Worm (Caenorhabditis elegans) whole organism, L4 larva: ENCODE measurements around the gene T16A9.5.

Source experiments
- D1046.2 ChIP-seq: fragments of 200-800 bp; sonication (Bioruptor generic); IDR thresholded peaks from 2 replicates; pipeline ENCODE4 v1.3.6; 2022; ENCODE audit warnings: missing genetic modification characterization, missing compliant biosample characterization
- F49E8.2 ChIP-seq: sonication (generic microtip); optimal IDR thresholded peaks from 2 replicates; lab custom pipeline; 2016; ENCODE audit warnings: missing compliant biosample characterization, mild to moderate bottlenecking, missing genetic modification characterization, borderline replicate concordance
- T20F7.1 ChIP-seq: fragments of 200-800 bp; sonication (Bioruptor generic); optimal IDR thresholded peaks from 2 replicates; lab custom pipeline; 2018; ENCODE audit warnings: mild to moderate bottlenecking, missing genetic modification characterization, missing compliant biosample characterization
- T26A8.4 ChIP-seq: fragments of 200-800 bp; sonication (Bioruptor generic); IDR thresholded peaks from 2 replicates; pipeline ENCODE4 v1.3.6; 2022; ENCODE audit warnings: missing genetic modification characterization, missing compliant biosample characterization
- Y48G9A.11 ChIP-seq: fragments of 200-800 bp; sonication (Bioruptor generic); IDR thresholded peaks from 2 replicates; pipeline ENCODE4 v1.3.6; 2022; ENCODE audit warnings: missing genetic modification reagents, missing genetic modification characterization, missing compliant biosample characterization
- Y5F2A.4 ChIP-seq: fragments of 200-800 bp; sonication (Bioruptor generic); optimal IDR thresholded peaks from 2 replicates; lab custom pipeline; 2018; ENCODE audit warnings: mild to moderate bottlenecking, missing genetic modification characterization, missing compliant biosample characterization
- aha-1 ChIP-seq: fragments of 150-350 bp; peaks from one replicate; lab custom pipeline; 2014; ENCODE audit warnings: missing biosample characterization, missing genetic modification characterization
- ama-1 ChIP-seq: fragments of 150-350 bp; optimal IDR thresholded peaks from 2 replicates; lab custom pipeline; 2014; ENCODE audit warnings: inconsistent platforms, mixed read lengths
- arid-1 ChIP-seq: fragments of 200-800 bp; sonication (Bioruptor generic); conservative IDR thresholded peaks from 2 replicates; pipeline ENCODE4 v1.3.6; 2022; ENCODE audit warnings: missing genetic modification reagents, missing genetic modification characterization, missing compliant biosample characterization
- ceh-44 ChIP-seq: fragments of 200-800 bp; sonication (Bioruptor generic); IDR thresholded peaks from 2 replicates; pipeline ENCODE4 v1.3.6; 2022; ENCODE audit warnings: missing genetic modification reagents, missing genetic modification characterization, missing compliant biosample characterization
- ces-1 ChIP-seq: fragments of 150-350 bp; sonication (generic microtip); optimal IDR thresholded peaks from 4 replicates; lab custom pipeline; 2014; ENCODE audit warnings: missing biosample characterization, missing genetic modification reagents, missing genetic modification characterization
- cey-2 ChIP-seq: sonication (generic microtip); optimal IDR thresholded peaks from 3 replicates; lab custom pipeline; 2017; ENCODE audit warnings: missing genetic modification characterization, mild to moderate bottlenecking, missing compliant biosample characterization, antibody characterized with exemption, borderline replicate concordance; ENCODE audit not compliant: insufficient read depth
- dmd-6 ChIP-seq: fragments of 200-800 bp; sonication (Bioruptor generic); IDR thresholded peaks from 2 replicates; pipeline ENCODE4 v1.3.6; 2022; ENCODE audit warnings: missing genetic modification reagents, missing genetic modification characterization, missing compliant biosample characterization
- dpl-1 ChIP-seq: fragments of 150-350 bp; optimal IDR thresholded peaks from 2 replicates; lab custom pipeline; 2014; ENCODE audit warnings: missing biosample characterization, missing genetic modification reagents, missing genetic modification characterization
- dve-1 ChIP-seq: sonication (generic microtip); optimal IDR thresholded peaks from 2 replicates; lab custom pipeline; 2017; ENCODE audit warnings: antibody characterized with exemption, mild to moderate bottlenecking, missing genetic modification characterization, missing compliant biosample characterization; ENCODE audit not compliant: insufficient read depth
- fkh-10 ChIP-seq: fragments of 150-350 bp; optimal IDR thresholded peaks from 2 replicates; lab custom pipeline; 2014; ENCODE audit warnings: missing biosample characterization, missing genetic modification reagents, missing genetic modification characterization
- hmg-1.1 ChIP-seq: fragments of 200-800 bp; sonication (Bioruptor generic); IDR thresholded peaks from 2 replicates; pipeline ENCODE4 v1.3.6; 2022; ENCODE audit warnings: missing genetic modification reagents, missing genetic modification characterization, missing compliant biosample characterization
- jun-1 ChIP-seq: fragments of 150-350 bp; optimal IDR thresholded peaks from 2 replicates; lab custom pipeline; 2014; ENCODE audit warnings: missing biosample characterization, missing genetic modification reagents, missing genetic modification characterization
- lim-7 ChIP-seq: fragments of 200-800 bp; sonication (Bioruptor generic); IDR thresholded peaks from 2 replicates; pipeline ENCODE4 v1.3.6; 2022; ENCODE audit warnings: missing genetic modification characterization, missing compliant biosample characterization
- lin-1 ChIP-seq: fragments of 200-800 bp; sonication (Bioruptor generic); IDR thresholded peaks from 2 replicates; pipeline ENCODE4 v1.3.6; 2022; ENCODE audit warnings: missing genetic modification reagents, missing genetic modification characterization, missing compliant biosample characterization
- lin-15B ChIP-seq: fragments of 150-350 bp; sonication (generic microtip); optimal IDR thresholded peaks from 3 replicates; lab custom pipeline; 2014; ENCODE audit warnings: missing biosample characterization, missing genetic modification characterization
- lin-29 ChIP-seq: fragments of 200-800 bp; sonication (Bioruptor generic); IDR thresholded peaks from 2 replicates; pipeline ENCODE4 v1.3.6; 2022; ENCODE audit warnings: missing genetic modification reagents, missing genetic modification characterization, missing compliant biosample characterization
- lin-38 ChIP-seq: fragments of 200-800 bp; sonication (Bioruptor generic); IDR thresholded peaks from 2 replicates; pipeline ENCODE4 v1.3.6; 2022; ENCODE audit warnings: missing genetic modification reagents, missing genetic modification characterization, missing compliant biosample characterization
- lsy-2 ChIP-seq, 2 experiments: fragments of 150-350 bp in 1 of 2; sonication (generic microtip) in 1 of 2; optimal IDR thresholded peaks; 2 replicates each; lab custom pipeline; 2014 to 2017; ENCODE audit warnings: missing biosample characterization in 2 of 2, missing genetic modification characterization in 2 of 2
- mes-2 ChIP-seq: sonication (generic microtip); optimal IDR thresholded peaks from 2 replicates; lab custom pipeline; 2016; ENCODE audit warnings: missing genotype, mild to moderate bottlenecking, missing genetic modification characterization, missing compliant biosample characterization; ENCODE audit not compliant: poor library complexity, severe bottlenecking
- mxl-2 ChIP-seq: fragments of 200-800 bp; sonication (Bioruptor generic); conservative IDR thresholded peaks from 2 replicates; pipeline ENCODE4 v1.3.6; 2022; ENCODE audit warnings: missing genetic modification reagents, missing genetic modification characterization, missing compliant biosample characterization
- mxl-3 ChIP-seq: fragments of 200-800 bp; sonication (Bioruptor generic); optimal IDR thresholded peaks from 2 replicates; lab custom pipeline; 2018; ENCODE audit warnings: mild to moderate bottlenecking, missing genetic modification characterization, missing compliant biosample characterization
- nhr-11 ChIP-seq: fragments of 150-350 bp; optimal IDR thresholded peaks from 2 replicates; lab custom pipeline; 2014; ENCODE audit warnings: missing biosample characterization, missing genetic modification characterization
- nhr-111 ChIP-seq: fragments of 200-800 bp; sonication (Bioruptor generic); optimal IDR thresholded peaks from 2 replicates; lab custom pipeline; 2018; ENCODE audit warnings: mild to moderate bottlenecking, missing genetic modification characterization, missing compliant biosample characterization
- nhr-237 ChIP-seq: sonication (generic microtip); optimal IDR thresholded peaks from 2 replicates; lab custom pipeline; 2017; ENCODE audit warnings: missing biosample characterization, missing genetic modification characterization
- nhr-28 ChIP-seq: fragments of 150-350 bp; optimal IDR thresholded peaks from 2 replicates; lab custom pipeline; 2014; ENCODE audit warnings: missing biosample characterization, missing genetic modification characterization
- nhr-77 ChIP-seq: fragments of 150-350 bp; optimal IDR thresholded peaks from 2 replicates; lab custom pipeline; 2014; ENCODE audit warnings: missing biosample characterization, missing genetic modification characterization
- pha-4 ChIP-seq, 2 experiments: fragments of 150-350 bp in 1 of 2; fragments of 200-800 bp in 1 of 2; sonication (Bioruptor generic) in 1 of 2; IDR thresholded peaks in 1 of 2; optimal IDR thresholded peaks in 1 of 2; 2 replicates each; pipeline versions ENCODE4 v1.3.6 to Lab custom; 2014 to 2022; ENCODE audit warnings: missing genetic modification characterization in 2 of 2, missing genetic modification reagents in 2 of 2, missing biosample characterization in 1 of 2, missing compliant biosample characterization in 1 of 2
- rbr-2 ChIP-seq: sonication (generic microtip); optimal IDR thresholded peaks from 2 replicates; lab custom pipeline; 2016; ENCODE audit warnings: missing genotype, missing genetic modification characterization, missing compliant biosample characterization
- unc-62 ChIP-seq, 3 experiments: fragments of 150-350 bp in 1 of 3; sonication (generic microtip); optimal IDR thresholded peaks in 2 of 3; peaks in 1 of 3; 1 replicate in 1 of 3; 2 replicates in 2 of 3; lab custom pipeline; 2014 to 2017; ENCODE audit warnings: missing biosample characterization in 3 of 3, missing genetic modification characterization in 3 of 3, missing genetic modification reagents in 3 of 3, missing genotype in 1 of 3

Gene T16A9.5

ce11 chrV:14187104-14187503 is 27.9 kb downstream of the T16A9.5 start:
- TF ChIP-seq F49E8.2 (tag; lab: Kevin White, UChicago) = no peak
- peak in 1 of 2 experiments; percentile 99 for TF ChIP-seq unc-62 (GFP tag; optimal IDR thresholded peaks at IDR 0.05 in 1 of 2; lab: Kevin White, UChicago)
- TF ChIP-seq unc-62 (tag; optimal IDR thresholded peaks at IDR 0.05; lab: Kevin White, UChicago) = no peak
- TF ChIP-seq lin-1 (GFP tag; lab: Robert Waterston, UW) = no peak

ce11 chrV:14185438-14185837 is 29.6 kb downstream of the T16A9.5 start, which contains the start of the genes trm-1 and ints-2:
TSS of gene trm-1 (minus strand) at chrV:14185612.
TSS of gene ints-2 (plus strand) at chrV:14185686.
- TF ChIP-seq dpl-1 (GFP tag; lab: Kevin White, UChicago) (peak; percentile 66), nhr-77 (tag; lab: Kevin White, UChicago) (peak; percentile 46), mxl-3 (no peak), cey-2 (tag; lab: Kevin White, UChicago) (no peak), mxl-2 (GFP tag; lab: Robert Waterston, UW) (no peak), fkh-10 (peak; percentile 28), lin-29 (GFP tag; lab: Robert Waterston, UW) (no peak), hmg-1.1 (GFP tag; lab: Robert Waterston, UW) (peak; percentile 38; the same call in 1 of the 2 replicates), D1046.2 (GFP tag; lab: Robert Waterston, UW) (no peak), lim-7 (no peak), dmd-6 (GFP tag; lab: Robert Waterston, UW) (peak; percentile 24; the same call in 1 of the 2 replicates), lin-15B (peak; percentile 83), ces-1 (GFP tag; lab: Kevin White, UChicago) (peak; percentile 5), nhr-11 (tag; lab: Kevin White, UChicago) (peak; percentile 8), ceh-44 (GFP tag; lab: Robert Waterston, UW) (no peak), rbr-2 (tag; lab: Kevin White, UChicago) (peak; percentile 53), nhr-28 (peak; percentile 28), dve-1 (peak; percentile 47), lin-38 (GFP tag; lab: Robert Waterston, UW) (peak; percentile 97), Y5F2A.4 (GFP tag; lab: Kevin White, UChicago) (no peak), ama-1 (lab: Kevin White, UChicago) (no peak), T20F7.1 (GFP tag; lab: Kevin White, UChicago) (peak; percentile 63), lsy-2 (tag; optimal IDR thresholded peaks at IDR 0.05; lab: Kevin White, UChicago) (peak in 1 of 2 experiments; percentile 77), arid-1 (GFP tag; lab: Robert Waterston, UW) (no peak), mes-2 (tag; lab: Kevin White, UChicago) (peak; percentile 85)

- TF ChIP-seq ces-1 (GFP tag; lab: Kevin White, UChicago) (no peak), Y5F2A.4 (GFP tag; lab: Kevin White, UChicago) (no peak), nhr-237 (tag; lab: Kevin White, UChicago) (no peak), aha-1 (tag; lab: Kevin White, UChicago) (peak; percentile 3), nhr-111 (GFP tag; lab: Kevin White, UChicago) (no peak), lin-1 (GFP tag; lab: Robert Waterston, UW) (no peak), T26A8.4 (no peak), jun-1 (tag; lab: Kevin White, UChicago) (no peak)
Measured at ce11 chrV:14182860-14183259, 32.1 kb downstream of the T16A9.5 start, which contains the start of gene cest-2.3. TSS of gene cest-2.3 (minus strand) at chrV:14182960.

- no peak for TF ChIP-seq pha-4 (GFP tag; IDR thresholded peaks at IDR 0.05; lab: Robert Waterston, UW)
- no peak for TF ChIP-seq pha-4 (tag; optimal IDR thresholded peaks at IDR 0.05; lab: Kevin White, UChicago)
- TF ChIP-seq aha-1 (tag; lab: Kevin White, UChicago) = peak; percentile 24
- no peak for TF ChIP-seq Y48G9A.11
Measured at ce11 chrV:14179947-14180346, 35.1 kb downstream of the T16A9.5 start, which contains the start of gene ZC376.8. TSS of gene ZC376.8 (plus strand) at chrV:14180247.
